Fruit fly (Drosophila melanogaster) whole organism, embryonic: Measurements from ENCODE around the gene CG42538.

Experiments used
- Asciz ChIP-seq: fragments of 200-800 bp; sonication (Bioruptor generic); optimal IDR thresholded peaks from 2 replicates; lab custom pipeline; 2017; ENCODE audit warnings: missing biosample characterization, mild to moderate bottlenecking, missing genetic modification characterization, missing genetic modification reagents
- CG10147 ChIP-seq: fragments of 200-800 bp; sonication (Bioruptor generic); optimal IDR thresholded peaks from 2 replicates; lab custom pipeline; 2019; ENCODE audit warnings: missing biosample characterization, mild to moderate bottlenecking, missing genetic modification characterization, moderate library complexity
- CG10366 ChIP-seq: fragments of 200-800 bp; sonication (Bioruptor generic); IDR thresholded peaks from 2 replicates; pipeline ENCODE4 v1.3.6; 2022; ENCODE audit warnings: missing biosample characterization, missing genetic modification characterization
- CG10543 ChIP-seq: fragments of 200-800 bp; sonication (Bioruptor generic); optimal IDR thresholded peaks from 3 replicates; lab custom pipeline; 2017; ENCODE audit warnings: missing biosample characterization, mild to moderate bottlenecking, missing genetic modification characterization, moderate library complexity
- CG10979 ChIP-seq: fragments of 200-800 bp; sonication (Bioruptor generic); optimal IDR thresholded peaks from 2 replicates; lab custom pipeline; 2018; ENCODE audit warnings: missing biosample characterization, mild to moderate bottlenecking, missing genetic modification characterization, moderate library complexity
- CG16813 ChIP-seq: fragments of 200-800 bp; sonication (Bioruptor generic); IDR thresholded peaks from 3 replicates; pipeline ENCODE4 v1.3.6; 2022; ENCODE audit warnings: missing biosample characterization, missing genetic modification characterization; ENCODE audit not compliant: partially characterized antibody
- CG16815 ChIP-seq: fragments of 200-800 bp; sonication (Bioruptor generic); optimal IDR thresholded peaks from 3 replicates; lab custom pipeline; 2017; ENCODE audit warnings: missing biosample characterization, mild to moderate bottlenecking, missing genetic modification characterization
- CG17359 ChIP-seq: fragments of 200-800 bp; sonication (Bioruptor generic); optimal IDR thresholded peaks from 3 replicates; lab custom pipeline; 2018; ENCODE audit warnings: missing biosample characterization, mild to moderate bottlenecking, missing genetic modification characterization, moderate library complexity
- CG17385 ChIP-seq: fragments of 200-800 bp; sonication (Bioruptor generic); optimal IDR thresholded peaks from 3 replicates; lab custom pipeline; 2018; ENCODE audit warnings: missing biosample characterization, mild to moderate bottlenecking, missing genetic modification characterization
- CG17802 ChIP-seq: fragments of 200-800 bp; sonication (Bioruptor generic); optimal IDR thresholded peaks from 2 replicates; lab custom pipeline; 2018; ENCODE audit warnings: missing biosample characterization, mild to moderate bottlenecking, missing genetic modification characterization, moderate library complexity
- CG2678 ChIP-seq: fragments of 200-800 bp; sonication (Bioruptor generic); optimal IDR thresholded peaks from 3 replicates; lab custom pipeline; 2019; ENCODE audit warnings: missing biosample characterization, mild to moderate bottlenecking, missing genetic modification characterization, moderate library complexity
- CG31224 ChIP-seq: fragments of 200-800 bp; sonication (Bioruptor generic); IDR thresholded peaks from 2 replicates; pipeline ENCODE4 v1.3.6; 2022; ENCODE audit warnings: missing biosample characterization, missing genetic modification characterization
- CG4360 ChIP-seq: fragments of 200-800 bp; sonication (Bioruptor generic); IDR thresholded peaks from 2 replicates; pipeline ENCODE4 v1.3.6; 2022; ENCODE audit warnings: missing biosample characterization, missing genetic modification characterization
- CG5953 ChIP-seq: fragments of 200-800 bp; sonication (Bioruptor generic); IDR thresholded peaks from 2 replicates; pipeline ENCODE4 v1.3.6; 2022; ENCODE audit warnings: missing biosample characterization, missing genetic modification characterization
- CG6254 ChIP-seq: fragments of 200-800 bp; sonication (Bioruptor generic); optimal IDR thresholded peaks from 3 replicates; lab custom pipeline; 2017; ENCODE audit warnings: mild to moderate bottlenecking, missing biosample characterization, missing genetic modification reagents, missing genetic modification characterization
- CG7271 ChIP-seq: fragments of 200-800 bp; sonication (Bioruptor generic); optimal IDR thresholded peaks from 2 replicates; lab custom pipeline; 2018; ENCODE audit warnings: missing biosample characterization, mild to moderate bottlenecking, missing genetic modification characterization, moderate library complexity
- CG8478 ChIP-seq: fragments of >200 bp; optimal IDR thresholded peaks from 2 replicates; lab custom pipeline; 2018
- CG9215 ChIP-seq: fragments of 200-800 bp; sonication (Bioruptor generic); IDR thresholded peaks from 2 replicates; pipeline ENCODE4 v1.3.6; 2022; ENCODE audit warnings: missing biosample characterization, missing genetic modification characterization
- CTCF ChIP-seq: fragments of 200-800 bp; sonication (Bioruptor generic); optimal IDR thresholded peaks from 2 replicates; lab custom pipeline; 2017; ENCODE audit warnings: missing biosample characterization, mild to moderate bottlenecking, missing genetic modification characterization, moderate library complexity
- CrebB ChIP-seq: fragments of 200-800 bp; sonication (Bioruptor generic); optimal IDR thresholded peaks from 3 replicates; lab custom pipeline; 2018; ENCODE audit warnings: missing biosample characterization, mild to moderate bottlenecking, missing genetic modification characterization
- D ChIP-seq, 2 experiments: fragments of 200-800 bp in 1 of 2; fragments of >200 bp in 1 of 2; sonication (Bioruptor generic) in 1 of 2; optimal IDR thresholded peaks; 2 replicates in 1 of 2; 3 replicates in 1 of 2; lab custom pipeline; 2017; ENCODE audit warnings: mild to moderate bottlenecking in 1 of 2, missing biosample characterization in 1 of 2, missing genetic modification characterization in 1 of 2, missing genetic modification reagents in 1 of 2
- Elba2 ChIP-seq: fragments of 200-800 bp; sonication (Bioruptor generic); optimal IDR thresholded peaks from 3 replicates; lab custom pipeline; 2016; ENCODE audit warnings: missing biosample characterization, missing genetic modification characterization
- HLH4C ChIP-seq: fragments of 200-800 bp; sonication (Bioruptor generic); IDR thresholded peaks from 3 replicates; pipeline ENCODE4 v1.3.6; 2022; ENCODE audit warnings: missing biosample characterization, missing genetic modification characterization; ENCODE audit not compliant: partially characterized antibody
- HLHmδ ChIP-seq: fragments of 200-800 bp; sonication (Bioruptor generic); optimal IDR thresholded peaks from 2 replicates; lab custom pipeline; 2018; ENCODE audit warnings: missing biosample characterization, mild to moderate bottlenecking, missing genetic modification characterization, moderate library complexity
- HmgD ChIP-seq: fragments of 200-800 bp; sonication (Bioruptor generic); optimal IDR thresholded peaks from 3 replicates; lab custom pipeline; 2016; ENCODE audit warnings: missing biosample characterization, missing genetic modification characterization
- Hsf ChIP-seq: fragments of 200-800 bp; sonication (Bioruptor generic); optimal IDR thresholded peaks from 3 replicates; lab custom pipeline; 2016; ENCODE audit warnings: missing biosample characterization, missing genetic modification characterization
- MESR4 ChIP-seq: fragments of 200-800 bp; sonication (Bioruptor generic); optimal IDR thresholded peaks from 2 replicates; lab custom pipeline; 2018; ENCODE audit warnings: missing biosample characterization, mild to moderate bottlenecking, missing genetic modification characterization, moderate library complexity
- TFAM ChIP-seq: fragments of 200-800 bp; sonication (Bioruptor generic); optimal IDR thresholded peaks from 2 replicates; lab custom pipeline; 2017; ENCODE audit warnings: missing biosample characterization, missing genetic modification characterization, inconsistent platforms
- Tbp ChIP-seq: fragments of >200 bp; optimal IDR thresholded peaks from 2 replicates; lab custom pipeline; 2018; ENCODE audit warnings: missing biosample characterization, missing genetic modification characterization
- ac ChIP-seq: fragments of 200-800 bp; sonication (Bioruptor generic); optimal IDR thresholded peaks from 3 replicates; lab custom pipeline; 2017; ENCODE audit warnings: missing biosample characterization, mild to moderate bottlenecking, missing genetic modification characterization
- disco-r ChIP-seq: fragments of 200-800 bp; sonication (Bioruptor generic); optimal IDR thresholded peaks from 2 replicates; lab custom pipeline; 2016; ENCODE audit warnings: missing biosample characterization, missing genetic modification characterization
- esg ChIP-seq: fragments of 200-800 bp; sonication (Bioruptor generic); conservative IDR thresholded peaks from 2 replicates; pipeline ENCODE4 v1.3.6; 2022; ENCODE audit warnings: missing biosample characterization, missing genetic modification characterization
- fd96Cb ChIP-seq: fragments of 200-800 bp; sonication (Bioruptor generic); optimal IDR thresholded peaks from 2 replicates; lab custom pipeline; 2018; ENCODE audit warnings: missing biosample characterization, mild to moderate bottlenecking, missing genetic modification characterization, moderate library complexity
- insv ChIP-seq, 2 experiments: fragments of 200-800 bp; sonication (Bioruptor generic); optimal IDR thresholded peaks; 3 replicates each; lab custom pipeline; 2016 to 2018; ENCODE audit warnings: missing biosample characterization in 2 of 2, missing genetic modification characterization in 2 of 2
- jumu ChIP-seq: fragments of 200-800 bp; sonication (Bioruptor generic); optimal IDR thresholded peaks from 3 replicates; lab custom pipeline; 2016; ENCODE audit warnings: missing biosample characterization, missing genetic modification characterization
- kay ChIP-seq: fragments of 200-800 bp; sonication (Bioruptor generic); optimal IDR thresholded peaks from 2 replicates; lab custom pipeline; 2016; ENCODE audit warnings: missing biosample characterization, missing genetic modification characterization
- lilli ChIP-seq: fragments of 200-800 bp; sonication (Bioruptor generic); optimal IDR thresholded peaks from 3 replicates; lab custom pipeline; 2016; ENCODE audit warnings: missing biosample characterization, missing genetic modification characterization
- luna ChIP-seq: fragments of 200-800 bp; sonication (Bioruptor generic); optimal IDR thresholded peaks from 2 replicates; lab custom pipeline; 2016; ENCODE audit warnings: missing biosample characterization, missing genetic modification characterization
- odd ChIP-seq: fragments of 200-800 bp; sonication (Bioruptor generic); optimal IDR thresholded peaks from 2 replicates; lab custom pipeline; 2017; ENCODE audit warnings: missing biosample characterization, mild to moderate bottlenecking, missing genetic modification characterization
- pfk ChIP-seq: fragments of 200-800 bp; sonication (Bioruptor generic); optimal IDR thresholded peaks from 2 replicates; lab custom pipeline; 2018; ENCODE audit warnings: missing biosample characterization, mild to moderate bottlenecking, missing genetic modification characterization, moderate library complexity
- pum ChIP-seq: fragments of 200-800 bp; sonication (Bioruptor generic); optimal IDR thresholded peaks from 2 replicates; lab custom pipeline; 2016; ENCODE audit warnings: missing biosample characterization, missing genetic modification characterization
- sens ChIP-seq: fragments of 200-800 bp; sonication (Bioruptor generic); peaks from one replicate; lab custom pipeline; 2016; ENCODE audit warnings: missing biosample characterization, missing genetic modification characterization
- seq ChIP-seq: fragments of 200-800 bp; sonication (Bioruptor generic); IDR thresholded peaks from 2 replicates; pipeline ENCODE4 v1.3.6; 2022; ENCODE audit warnings: missing biosample characterization, missing genetic modification characterization
- sob ChIP-seq: fragments of 200-800 bp; sonication (Bioruptor generic); IDR thresholded peaks from 2 replicates; pipeline ENCODE4 v1.3.6; 2022; ENCODE audit warnings: missing biosample characterization, missing genetic modification characterization
- sr ChIP-seq: fragments of 200-800 bp; sonication (Bioruptor generic); IDR thresholded peaks from 3 replicates; pipeline ENCODE4 v1.3.6; 2022; ENCODE audit warnings: missing biosample characterization, missing genetic modification characterization
- ssp ChIP-seq: fragments of 200-800 bp; sonication (Bioruptor generic); IDR thresholded peaks from 2 replicates; pipeline ENCODE4 v1.3.6; 2022; ENCODE audit warnings: missing biosample characterization, missing genetic modification characterization
- ttk ChIP-seq: fragments of 200-800 bp; sonication (Bioruptor generic); IDR thresholded peaks from 2 replicates; pipeline ENCODE4 v2.1.2; 2022; ENCODE audit warnings: missing biosample characterization, missing genetic modification characterization
- zfh2 ChIP-seq: fragments of 200-800 bp; sonication (Bioruptor generic); optimal IDR thresholded peaks from 2 replicates; lab custom pipeline; 2016; ENCODE audit warnings: missing biosample characterization, missing genetic modification characterization

CG42538 gene

DNA sequence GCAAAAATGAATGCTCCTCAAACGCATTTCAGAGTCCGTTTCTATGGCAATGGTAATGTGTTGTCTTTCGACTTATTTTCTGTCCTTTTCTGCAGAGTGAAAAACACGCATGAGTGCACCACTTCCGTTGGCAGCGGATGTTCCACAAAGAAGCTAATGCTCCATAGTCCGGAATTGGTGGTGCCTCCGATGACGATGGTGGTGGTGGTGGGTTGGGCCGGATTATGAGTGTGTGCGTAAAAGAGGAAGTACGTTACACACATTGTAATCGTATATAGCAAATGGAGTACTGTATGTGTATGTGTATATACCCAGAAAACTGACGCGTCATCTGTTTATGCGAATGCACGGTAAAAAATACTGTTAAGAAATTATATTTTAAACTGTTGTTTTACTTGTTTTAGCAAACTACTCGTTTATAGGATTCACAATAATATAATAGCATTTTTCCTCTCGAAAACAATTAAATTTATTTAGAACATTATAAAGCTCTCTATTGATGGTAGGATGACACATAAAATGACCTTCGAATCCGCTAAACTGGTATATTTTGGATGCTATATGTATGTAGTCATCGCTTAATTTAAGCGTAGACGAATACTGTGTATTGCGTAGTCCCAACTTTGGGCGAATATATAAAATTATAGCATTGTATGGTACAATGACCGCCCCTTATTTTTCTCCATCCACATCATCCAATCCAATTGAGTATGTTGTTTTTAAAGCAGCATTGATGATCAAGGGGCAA, 10.9 kb downstream of the CG42538 start (continued):
- TF ChIP-seq CrebB (tag; lab: Kevin White, UChicago) = peak; percentile 30
- no peak for TF ChIP-seq TFAM (GFP tag; lab: Kevin White, UChicago)
- peak; percentile 27; the same call in 1 of the 2 replicates for TF ChIP-seq ttk (GFP tag; lab: Robert Waterston, UW)
- TF ChIP-seq CG7271 (tag; lab: Kevin White, UChicago) = no peak
- TF ChIP-seq CG10147 (GFP tag; lab: Kevin White, UChicago) = peak; percentile 27
- peak; percentile 69 for TF ChIP-seq kay
- peak; percentile 31; the same call in 1 of the 2 replicates for TF ChIP-seq CG31224
- TF ChIP-seq CG16815 = no peak
- peak; percentile 51 for TF ChIP-seq fd96Cb
- peak; percentile 40 for TF ChIP-seq sob (GFP tag; lab: Robert Waterston, UW)
- TF ChIP-seq HLHmδ (GFP tag; lab: Kevin White, UChicago) = peak; percentile 45
- TF ChIP-seq esg = peak; percentile 50
- TF ChIP-seq seq (GFP tag; lab: Robert Waterston, UW) = 0 out of 2 replicates have a peak, but pooled peaks have one; percentile 30
- TF ChIP-seq CG4360 (GFP tag; lab: Robert Waterston, UW) = 0 out of 2 replicates have a peak, but pooled peaks have one; percentile 5

DNA sequence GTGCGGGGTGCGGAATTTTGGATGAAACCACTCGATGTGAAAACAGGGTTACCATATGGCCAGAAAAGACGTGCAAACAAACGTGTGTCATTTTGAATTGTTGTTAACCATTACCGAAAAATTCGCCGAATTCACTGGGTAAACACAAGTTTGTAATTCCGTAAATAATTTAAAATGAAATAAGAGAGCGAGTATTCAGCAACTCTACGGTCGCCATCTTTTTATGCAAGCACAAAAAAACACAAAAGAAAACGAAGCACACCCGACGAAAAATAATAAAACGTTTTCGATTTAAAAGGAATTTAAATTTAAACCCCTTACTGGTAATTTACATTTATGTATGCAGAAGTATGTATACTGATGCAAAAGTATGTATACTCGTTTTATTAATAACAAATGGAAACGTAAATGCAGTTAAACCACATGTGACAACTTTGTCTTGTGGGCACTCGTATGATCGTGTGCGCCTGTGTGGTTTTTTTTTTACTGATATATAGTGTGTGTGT, 11.6 kb downstream of the CG42538 start:
- peak; percentile 77 for TF ChIP-seq TFAM (GFP tag; lab: Kevin White, UChicago)
- peak; percentile 47; the same call in 1 of the 3 replicates for TF ChIP-seq sr (GFP tag; lab: Robert Waterston, UW)
- TF ChIP-seq sens = peak; percentile 99
- TF ChIP-seq ssp (GFP tag; lab: Robert Waterston, UW) = peak; percentile 68
- peak; percentile 79 for TF ChIP-seq CG10543
- peak; percentile 86 for TF ChIP-seq CG6254 (GFP tag; lab: Kevin White, UChicago)
- peak; percentile 39 for TF ChIP-seq CTCF (GFP tag; lab: Kevin White, UChicago)
- TF ChIP-seq pum = peak; percentile 82
- peak; percentile 97 for TF ChIP-seq CG17359
- TF ChIP-seq jumu (GFP tag; lab: Kevin White, UChicago) = peak; percentile 93
- peak; percentile 82 for TF ChIP-seq CG31224
- TF ChIP-seq seq (GFP tag; lab: Robert Waterston, UW) = peak; percentile 96
- TF ChIP-seq Hsf (GFP tag; lab: Kevin White, UChicago) = peak; percentile 92
- TF ChIP-seq CG5953 (GFP tag; lab: Robert Waterston, UW) = peak; percentile 73
- TF ChIP-seq MESR4 (GFP tag; lab: Kevin White, UChicago) = no peak
- TF ChIP-seq insv (GFP tag; optimal IDR thresholded peaks at IDR 0.05; lab: Kevin White, UChicago) = peak in 1 of 2 experiments; percentile 20
- no peak for TF ChIP-seq pfk (GFP tag; lab: Kevin White, UChicago)
- peak; percentile 60 for TF ChIP-seq ac (GFP tag; lab: Kevin White, UChicago)
- peak; percentile 38 for TF ChIP-seq Elba2 (GFP tag; lab: Kevin White, UChicago)
- TF ChIP-seq disco-r (GFP tag; lab: Kevin White, UChicago) = peak; percentile 78
- TF ChIP-seq lilli (GFP tag; lab: Kevin White, UChicago) = peak; percentile 94
- TF ChIP-seq CG10366 (GFP tag; lab: Robert Waterston, UW) = peak; percentile 89
- peak; percentile 53 for TF ChIP-seq HmgD (GFP tag; lab: Kevin White, UChicago)
- TF ChIP-seq CG10979 (tag; lab: Kevin White, UChicago) = peak; percentile 93
- TF ChIP-seq D (optimal IDR thresholded peaks at IDR 0.05; lab: Kevin White, UChicago) = no peak
- peak; percentile 80 for TF ChIP-seq D (GFP tag; optimal IDR thresholded peaks at IDR 0.05; lab: Kevin White, UChicago)
- peak; percentile 85 for TF ChIP-seq zfh2 (GFP tag; lab: Kevin White, UChicago)
- peak; percentile 94 for TF ChIP-seq CG17385 (GFP tag; lab: Kevin White, UChicago)
- TF ChIP-seq CG8478 = no peak
- peak; percentile 10 for TF ChIP-seq CG17802 (tag; lab: Kevin White, UChicago)
- TF ChIP-seq luna (GFP tag; lab: Kevin White, UChicago) = peak; percentile 70
- peak; percentile 80 for TF ChIP-seq CG9215 (GFP tag; lab: Robert Waterston, UW)
- TF ChIP-seq odd = peak; percentile 91
- TF ChIP-seq Asciz (GFP tag; lab: Kevin White, UChicago) = peak; percentile 82
- no peak for TF ChIP-seq HLH4C (GFP tag; lab: Robert Waterston, UW)
- no peak for TF ChIP-seq Tbp
- no peak for TF ChIP-seq CG16813 (GFP tag; lab: Robert Waterston, UW)
- TF ChIP-seq CG2678 (tag; lab: Kevin White, UChicago) = peak; percentile 97
